Fruit fly (Drosophila melanogaster) whole organism, embryonic: ENCODE data around the gene Jon25Bi.

Experiments used
- Atf6 ChIP-seq: fragments of 200-800 bp; sonication (Bioruptor generic); IDR thresholded peaks from 2 replicates; pipeline ENCODE4 v1.3.6; 2022; ENCODE audit warnings: missing biosample characterization, missing genetic modification characterization
- CG10366 ChIP-seq: fragments of 200-800 bp; sonication (Bioruptor generic); IDR thresholded peaks from 2 replicates; pipeline ENCODE4 v1.3.6; 2022; ENCODE audit warnings: missing biosample characterization, missing genetic modification characterization
- CG10565 ChIP-seq: fragments of 200-800 bp; sonication (Bioruptor generic); optimal IDR thresholded peaks from 3 replicates; lab custom pipeline; 2016; ENCODE audit warnings: missing biosample characterization, mild to moderate bottlenecking, missing genetic modification characterization
- CG10959 ChIP-seq: fragments of 200-800 bp; sonication (Bioruptor generic); IDR thresholded peaks from 2 replicates; pipeline ENCODE4 v1.3.6; 2022; ENCODE audit warnings: missing biosample characterization, missing genetic modification characterization
- CG11085 ChIP-seq: fragments of 200-800 bp; sonication (Bioruptor generic); IDR thresholded peaks from 2 replicates; pipeline ENCODE4 v1.3.6; 2022; ENCODE audit warnings: missing biosample characterization, missing genetic modification characterization
- CG12104 ChIP-seq: fragments of 200-800 bp; sonication (Bioruptor generic); optimal IDR thresholded peaks from 3 replicates; lab custom pipeline; 2016; ENCODE audit warnings: missing biosample characterization, missing genetic modification characterization
- CG13894 ChIP-seq: fragments of 200-800 bp; sonication (Bioruptor generic); optimal IDR thresholded peaks from 3 replicates; lab custom pipeline; 2018; ENCODE audit warnings: missing biosample characterization, mild to moderate bottlenecking, missing genetic modification characterization, moderate library complexity
- CG14965 ChIP-seq: fragments of 200-800 bp; sonication (Bioruptor generic); optimal IDR thresholded peaks from 2 replicates; lab custom pipeline; 2016; ENCODE audit warnings: missing biosample characterization, missing genetic modification characterization, borderline replicate concordance
- CG15601 ChIP-seq: fragments of 200-800 bp; sonication (Bioruptor generic); optimal IDR thresholded peaks from 3 replicates; lab custom pipeline; 2019; ENCODE audit warnings: missing biosample characterization, mild to moderate bottlenecking, missing genetic modification characterization, moderate library complexity
- CG1647 ChIP-seq: fragments of 200-800 bp; sonication (Bioruptor generic); optimal IDR thresholded peaks from 3 replicates; lab custom pipeline; 2016; ENCODE audit warnings: missing biosample characterization, missing genetic modification characterization
- CG16779 ChIP-seq: fragments of 200-800 bp; sonication (Bioruptor generic); IDR thresholded peaks from 2 replicates; pipeline ENCODE4 v1.3.6; 2022; ENCODE audit warnings: missing biosample characterization, missing genetic modification characterization
- CG18599 ChIP-seq: fragments of 200-800 bp; sonication (Bioruptor generic); optimal IDR thresholded peaks from 3 replicates; lab custom pipeline; 2017; ENCODE audit warnings: missing biosample characterization, missing genetic modification characterization, mild to moderate bottlenecking, moderate library complexity, missing genetic modification reagents
- CG32532 ChIP-seq: fragments of 200-800 bp; sonication (Bioruptor generic); IDR thresholded peaks from 2 replicates; pipeline ENCODE4 v1.3.6; 2022; ENCODE audit warnings: missing biosample characterization, missing genetic modification characterization
- CG3281 ChIP-seq: fragments of 200-800 bp; sonication (Bioruptor generic); optimal IDR thresholded peaks from 3 replicates; lab custom pipeline; 2017; ENCODE audit warnings: missing biosample characterization, mild to moderate bottlenecking, missing genetic modification characterization
- CG34224 ChIP-seq: fragments of 200-800 bp; sonication (Bioruptor generic); IDR thresholded peaks from 3 replicates; pipeline ENCODE4 v1.3.6; 2022; ENCODE audit warnings: missing biosample characterization, missing genetic modification characterization; ENCODE audit not compliant: partially characterized antibody
- CG34376 ChIP-seq: fragments of 200-800 bp; sonication (Bioruptor generic); optimal IDR thresholded peaks from 2 replicates; lab custom pipeline; 2018; ENCODE audit warnings: missing biosample characterization, mild to moderate bottlenecking, missing genetic modification characterization
- CG7839 ChIP-seq: fragments of 200-800 bp; sonication (Bioruptor generic); optimal IDR thresholded peaks from 3 replicates; lab custom pipeline; 2018; ENCODE audit warnings: missing biosample characterization, mild to moderate bottlenecking, missing genetic modification characterization, moderate library complexity
- CG8290 ChIP-seq, 3 experiments: fragments of 200-800 bp; sonication (Bioruptor generic); optimal IDR thresholded peaks; 2 replicates each; lab custom pipeline; 2016 to 2019; ENCODE audit warnings: missing biosample characterization in 3 of 3, missing genetic modification characterization in 3 of 3, mild to moderate bottlenecking in 2 of 3, moderate library complexity in 1 of 3
- CG8359 ChIP-seq: fragments of 200-800 bp; sonication (Bioruptor generic); optimal IDR thresholded peaks from 2 replicates; lab custom pipeline; 2017; ENCODE audit warnings: missing biosample characterization, mild to moderate bottlenecking, missing genetic modification characterization, borderline replicate concordance
- D19A ChIP-seq: fragments of 200-800 bp; optimal IDR thresholded peaks from 3 replicates; lab custom pipeline; 2019; ENCODE audit warnings: missing biosample characterization, mild to moderate bottlenecking, missing genetic modification characterization, moderate library complexity
- Dbx ChIP-seq: fragments of 200-800 bp; sonication (Bioruptor generic); IDR thresholded peaks from 3 replicates; pipeline ENCODE4 v1.3.6; 2022; ENCODE audit warnings: missing biosample characterization, missing genetic modification characterization
- Deaf1 ChIP-seq: fragments of 200-800 bp; optimal IDR thresholded peaks from 3 replicates; lab custom pipeline; 2019; ENCODE audit warnings: missing biosample characterization, mild to moderate bottlenecking, missing genetic modification characterization, moderate library complexity
- Dip2 ChIP-seq: fragments of 200-800 bp; sonication (Bioruptor generic); IDR thresholded peaks from 2 replicates; pipeline ENCODE4 v1.3.6; 2022; ENCODE audit warnings: missing biosample characterization, missing genetic modification characterization
- Dref ChIP-seq: fragments of 200-800 bp; sonication (Bioruptor generic); IDR thresholded peaks from 2 replicates; pipeline ENCODE4 v1.3.6; 2022; ENCODE audit warnings: missing biosample characterization, missing genetic modification characterization
- Ets65A ChIP-seq: fragments of 200-800 bp; sonication (Bioruptor generic); peaks from one replicate; lab custom pipeline; 2016; ENCODE audit warnings: missing biosample characterization, missing genetic modification characterization
- Fer1 ChIP-seq: fragments of 200-800 bp; sonication (Bioruptor generic); optimal IDR thresholded peaks from 2 replicates; lab custom pipeline; 2017; ENCODE audit warnings: missing biosample characterization, mild to moderate bottlenecking, missing genetic modification characterization
- Gsc ChIP-seq: fragments of 200-800 bp; sonication (Bioruptor generic); IDR thresholded peaks from 2 replicates; pipeline ENCODE4 v1.3.6; 2022; ENCODE audit warnings: missing biosample characterization, missing genetic modification characterization
- HLH3B ChIP-seq: fragments of 200-800 bp; sonication (Bioruptor generic); IDR thresholded peaks from 2 replicates; pipeline ENCODE4 v1.3.6; 2022; ENCODE audit warnings: missing biosample characterization, missing genetic modification characterization
- Hand ChIP-seq: fragments of 200-800 bp; sonication (Bioruptor generic); optimal IDR thresholded peaks from 2 replicates; lab custom pipeline; 2017; ENCODE audit warnings: mild to moderate bottlenecking, missing biosample characterization, missing genetic modification reagents, missing genetic modification characterization
- Hmr ChIP-seq: fragments of 200-800 bp; sonication (Bioruptor generic); optimal IDR thresholded peaks from 3 replicates; lab custom pipeline; 2017; ENCODE audit warnings: mild to moderate bottlenecking, missing biosample characterization, missing genetic modification reagents, missing genetic modification characterization
- Jarid2 ChIP-seq: fragments of 200-800 bp; sonication (Bioruptor generic); optimal IDR thresholded peaks from 3 replicates; lab custom pipeline; 2017; ENCODE audit warnings: mild to moderate bottlenecking, missing biosample characterization, missing genetic modification reagents, missing genetic modification characterization
- Kr ChIP-seq: fragments of 200-800 bp; sonication (Bioruptor generic); optimal IDR thresholded peaks from 2 replicates; lab custom pipeline; 2017; ENCODE audit warnings: missing biosample characterization, mild to moderate bottlenecking, missing genetic modification characterization
- Lim3 ChIP-seq: fragments of 200-800 bp; sonication (Bioruptor generic); IDR thresholded peaks from 2 replicates; pipeline ENCODE4 v1.3.6; 2022; ENCODE audit warnings: missing biosample characterization, missing genetic modification characterization
- Med ChIP-seq: fragments of 200-800 bp; sonication (Bioruptor generic); peaks from one replicate; lab custom pipeline; 2016; ENCODE audit warnings: missing biosample characterization, missing genetic modification characterization, mild to moderate bottlenecking, inconsistent platforms, moderate library complexity
- Rfx ChIP-seq: fragments of 200-800 bp; sonication (Bioruptor generic); IDR thresholded peaks from 2 replicates; pipeline ENCODE4 v1.3.6; 2022; ENCODE audit warnings: missing biosample characterization, missing genetic modification characterization
- ara ChIP-seq: fragments of 200-800 bp; sonication (Bioruptor generic); IDR thresholded peaks from 2 replicates; pipeline ENCODE4 v1.3.6; 2022; ENCODE audit warnings: missing biosample characterization, missing genetic modification characterization
- chn ChIP-seq: fragments of 200-800 bp; sonication (Bioruptor generic); optimal IDR thresholded peaks from 2 replicates; lab custom pipeline; 2016; ENCODE audit warnings: missing biosample characterization, missing genetic modification characterization
- corto ChIP-seq: fragments of 200-800 bp; sonication (Bioruptor generic); optimal IDR thresholded peaks from 2 replicates; lab custom pipeline; 2016; ENCODE audit warnings: missing biosample characterization, mild to moderate bottlenecking, missing genetic modification characterization, moderate library complexity
- eyg ChIP-seq: fragments of 200-800 bp; sonication (Bioruptor generic); optimal IDR thresholded peaks from 3 replicates; lab custom pipeline; 2016; ENCODE audit warnings: missing biosample characterization, missing genetic modification characterization
- hb ChIP-seq: fragments of 200-800 bp; sonication (Bioruptor generic); IDR thresholded peaks from 3 replicates; pipeline ENCODE4 v1.3.6; 2022; ENCODE audit warnings: missing biosample characterization, missing genetic modification characterization; ENCODE audit not compliant: partially characterized antibody
- hkb ChIP-seq, 2 experiments: fragments of 200-800 bp in 1 of 2; fragments of >200 bp in 1 of 2; sonication (Bioruptor generic) in 1 of 2; IDR thresholded peaks in 1 of 2; optimal IDR thresholded peaks in 1 of 2; 2 replicates each; pipeline versions ENCODE4 v1.3.6 to Lab custom; 2017 to 2022; ENCODE audit warnings: missing biosample characterization in 1 of 2, missing genetic modification characterization in 1 of 2
- insv ChIP-seq, 2 experiments: fragments of 200-800 bp; sonication (Bioruptor generic); optimal IDR thresholded peaks; 3 replicates each; lab custom pipeline; 2016 to 2018; ENCODE audit warnings: missing biosample characterization in 2 of 2, missing genetic modification characterization in 2 of 2
- lab ChIP-seq: fragments of 200-800 bp; sonication (Bioruptor generic); optimal IDR thresholded peaks from 3 replicates; lab custom pipeline; 2017; ENCODE audit warnings: missing biosample characterization, missing genetic modification characterization, mild to moderate bottlenecking, moderate library complexity, missing genetic modification reagents
- lbe ChIP-seq: fragments of 200-800 bp; sonication (Bioruptor generic); optimal IDR thresholded peaks from 2 replicates; lab custom pipeline; 2016; ENCODE audit warnings: missing biosample characterization, mild to moderate bottlenecking, missing genetic modification characterization
- scrt ChIP-seq: fragments of 200-800 bp; sonication (Bioruptor generic); optimal IDR thresholded peaks from 2 replicates; lab custom pipeline; 2018; ENCODE audit warnings: missing biosample characterization, mild to moderate bottlenecking, missing genetic modification characterization, moderate library complexity
- sisA ChIP-seq: fragments of 200-800 bp; sonication (Bioruptor generic); IDR thresholded peaks from 2 replicates; pipeline ENCODE4 v1.3.6; 2022; ENCODE audit warnings: missing biosample characterization, missing genetic modification characterization
- sna ChIP-seq: fragments of 200-800 bp; sonication (Bioruptor generic); IDR thresholded peaks from 2 replicates; pipeline ENCODE4 v1.3.6; 2022; ENCODE audit warnings: missing biosample characterization, missing genetic modification characterization; ENCODE audit not compliant: partially characterized antibody

Gene Jon25Bi

DNA sequence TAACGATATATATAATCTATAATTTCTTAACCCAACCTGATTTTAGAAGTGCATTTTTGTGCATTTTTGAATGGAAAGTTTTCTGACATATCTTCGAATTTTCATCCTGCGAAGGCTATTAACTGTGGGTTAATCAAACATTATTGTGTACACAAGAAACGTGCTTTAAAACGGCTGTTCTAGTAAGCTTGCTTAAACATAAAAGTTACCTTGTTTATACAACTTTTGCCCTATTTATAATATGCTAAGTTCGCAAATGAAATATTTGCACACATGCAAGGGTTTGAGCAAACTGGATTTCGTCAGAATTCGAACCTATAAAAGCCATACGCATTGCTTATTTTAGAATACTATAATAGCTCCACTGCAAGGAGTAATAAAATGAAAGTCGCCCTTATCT lies 17.9 kb downstream of the Jon25Bi start, which contains the start of gene Sgs1:
TSS of gene Sgs1 (plus strand) at position 350 of the 400 bp plus-strand sequence.
- TF ChIP-seq lbe (GFP tag; lab: Kevin White, UChicago) (peak; percentile 16), corto (GFP tag; lab: Kevin White, UChicago) (peak; percentile 25), Lim3 (GFP tag; lab: Robert Waterston, UW) (no peak), sna (GFP tag; lab: Robert Waterston, UW) (no peak), insv (GFP tag; optimal IDR thresholded peaks at IDR 0.05; lab: Kevin White, UChicago) (no peak), Atf6 (GFP tag; lab: Robert Waterston, UW) (no peak), CG12104 (GFP tag; lab: Kevin White, UChicago) (no peak), Dip2 (GFP tag; lab: Robert Waterston, UW) (no peak), CG8359 (GFP tag; lab: Kevin White, UChicago) (no peak), CG34376 (GFP tag; lab: Kevin White, UChicago) (no peak), CG7839 (tag; lab: Kevin White, UChicago) (no peak), hkb (optimal IDR thresholded peaks at IDR 0.05; lab: Kevin White, UChicago) (no peak), hkb (GFP tag; IDR thresholded peaks at IDR 0.05; lab: Robert Waterston, UW) (no peak), CG14965 (GFP tag; lab: Kevin White, UChicago) (no peak), chn (no peak), CG11085 (GFP tag; lab: Robert Waterston, UW) (no peak), eyg (GFP tag; lab: Kevin White, UChicago) (no peak)

DNA sequence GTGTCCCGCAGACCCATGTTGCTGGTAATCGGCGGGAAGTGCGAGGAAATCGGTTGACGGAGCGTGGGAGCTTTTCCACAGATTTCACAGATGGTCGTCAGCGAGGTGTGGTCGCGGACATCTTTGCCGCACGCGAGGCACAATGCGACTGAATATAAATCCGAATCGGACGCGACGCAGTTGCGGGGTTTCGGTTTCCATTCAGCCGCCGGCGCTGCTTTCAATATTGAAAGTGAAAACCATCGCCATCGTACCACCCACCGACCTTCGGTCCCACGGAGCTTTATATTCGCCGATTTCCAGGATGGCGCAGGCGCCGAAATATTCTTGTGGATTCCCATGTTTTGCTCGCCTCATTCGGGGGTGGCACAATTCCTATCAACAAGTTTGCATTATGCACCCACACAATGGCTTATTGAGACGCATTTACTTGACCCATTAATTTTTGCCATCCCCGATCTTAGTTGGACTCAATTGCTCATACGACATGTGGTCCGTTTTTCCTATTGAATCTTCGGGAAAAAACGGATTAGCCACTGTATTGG lies 18.5 kb downstream of the Jon25Bi start, which contains the start of gene hoe2:
TSS of gene hoe2 (minus strand) at position 126 of the 545 bp plus-strand sequence.
- TF ChIP-seq CG10366 (GFP tag; lab: Robert Waterston, UW) (no peak), Fer1 (GFP tag; lab: Kevin White, UChicago) (peak; percentile 80), Kr (GFP tag; lab: Kevin White, UChicago) (no peak), Dref (peak; percentile 11; the same call in 1 of the 2 replicates), CG13894 (tag; lab: Kevin White, UChicago) (peak; percentile 79), Gsc (GFP tag; lab: Robert Waterston, UW) (no peak), CG34224 (GFP tag; lab: Robert Waterston, UW) (0 out of 3 replicates have a peak, but pooled peaks have one; percentile 9), CG10959 (GFP tag; lab: Robert Waterston, UW) (no peak), CG32532 (peak; percentile 41; the same call in 1 of the 2 replicates), CG15601 (tag; lab: Kevin White, UChicago) (peak; percentile 94), CG10565 (GFP tag; lab: Kevin White, UChicago) (no peak), Rfx (GFP tag; lab: Robert Waterston, UW) (0 out of 2 replicates have a peak, but pooled peaks have one; percentile 20), Hand (GFP tag; lab: Kevin White, UChicago) (peak; percentile 38), hb (GFP tag; lab: Robert Waterston, UW) (no peak), Jarid2 (peak; percentile 23), Ets65A (peak; percentile 18), Hmr (GFP tag; lab: Kevin White, UChicago) (peak; percentile 71), HLH3B (GFP tag; lab: Robert Waterston, UW) (no peak), CG16779 (GFP tag; lab: Robert Waterston, UW) (0 out of 2 replicates have a peak, but pooled peaks have one; percentile 29), CG8290 (GFP tag; optimal IDR thresholded peaks at IDR 0.05; lab: Kevin White, UChicago) (no peak), CG8290 (tag; optimal IDR thresholded peaks at IDR 0.05; lab: Kevin White, UChicago) (no peak), CG18599 (GFP tag; lab: Kevin White, UChicago) (peak; percentile 57), Dbx (GFP tag; lab: Robert Waterston, UW) (peak; percentile 38; the same call in 1 of the 3 replicates), D19A (tag; lab: Kevin White, UChicago) (no peak), ara (no peak), scrt (GFP tag; lab: Kevin White, UChicago) (peak; percentile 94), CG34376 (GFP tag; lab: Kevin White, UChicago) (peak; percentile 37), lab (GFP tag; lab: Kevin White, UChicago) (peak; percentile 55), Med (peak; percentile 38), CG1647 (GFP tag; lab: Kevin White, UChicago) (no peak), Deaf1 (tag; lab: Kevin White, UChicago) (peak; percentile 94), CG3281 (GFP tag; lab: Kevin White, UChicago) (peak; percentile 31), sisA (GFP tag; lab: Robert Waterston, UW) (no peak)
